Fruit fly (Drosophila melanogaster): ENCODE results near the gene Vps16B.

Gene Vps16B

dm6 chr3R:29773833-29774324, 42.4 kb downstream of the Vps16B start (continued):
- TF ChIP-seq corto (GFP tag; optimal IDR thresholded peaks at IDR 0.05) (no peak), CG12155 (GFP tag; optimal IDR thresholded peaks at IDR 0.05) (peak; percentile 88), vfl (GFP tag; optimal IDR thresholded peaks at IDR 0.05) (peak; percentile 64), Vsx1 (GFP tag; optimal IDR thresholded peaks at IDR 0.05) (no peak), CrebB (tag; optimal IDR thresholded peaks at IDR 0.05) (peak; percentile 70), BtbVII (GFP tag; optimal IDR thresholded peaks at IDR 0.05) (peak; percentile 33), ewg (GFP tag; optimal IDR thresholded peaks at IDR 0.05) (peak; percentile 33), CG3163 (GFP tag; optimal IDR thresholded peaks at IDR 0.05) (peak; percentile 57), Oli (tag; optimal IDR thresholded peaks at IDR 0.05) (peak; percentile 76), CG6683 (GFP tag; optimal IDR thresholded peaks at IDR 0.05) (peak; percentile 22), CG7372 (GFP tag; IDR thresholded peaks at IDR 0.05) (peak; percentile 73), CG14050 (GFP tag; IDR thresholded peaks at IDR 0.05) (peak; percentile 63; the same call in 2 of the 3 replicates), CG32772 (GFP tag; IDR thresholded peaks at IDR 0.05) (peak; percentile 57), CG9437 (GFP tag; optimal IDR thresholded peaks at IDR 0.05) (peak; percentile 53), kah (GFP tag; optimal IDR thresholded peaks at IDR 0.05) (no peak), CG2199 (GFP tag; IDR thresholded peaks at IDR 0.05) (no peak), CG6654 (GFP tag; optimal IDR thresholded peaks at IDR 0.05) (peak; percentile 39), Dek (tag; optimal IDR thresholded peaks at IDR 0.05) (peak; percentile 71), CG31388 (GFP tag; optimal IDR thresholded peaks at IDR 0.05) (no peak), CG6689 (GFP tag; IDR thresholded peaks at IDR 0.05) (peak; percentile 58), CG4404 (GFP tag; IDR thresholded peaks at IDR 0.05) (peak; percentile 74), phol (tag; optimal IDR thresholded peaks at IDR 0.05) (peak; percentile 67), gfzf (GFP tag; optimal IDR thresholded peaks at IDR 0.05) (no peak), salm (tag; optimal IDR thresholded peaks at IDR 0.05) (no peak), schlank (tag; optimal IDR thresholded peaks at IDR 0.05) (peak; percentile 48), CG32532 (GFP tag; IDR thresholded peaks at IDR 0.05) (peak; percentile 82), CG13296 (GFP tag; optimal IDR thresholded peaks at IDR 0.05) (peak; percentile 27), CG6813 (GFP tag; optimal IDR thresholded peaks at IDR 0.05) (peak; percentile 63), Lhr (GFP tag; optimal IDR thresholded peaks at IDR 0.05) (no peak), MTF-1 (GFP tag; optimal IDR thresholded peaks at IDR 0.05; ENCODE audit: borderline replicate concordance) (no peak), wek (GFP tag; optimal IDR thresholded peaks at IDR 0.05) (peak; percentile 0), CG7839 (tag; optimal IDR thresholded peaks at IDR 0.05) (peak; percentile 85), NK7.1 (GFP tag; optimal IDR thresholded peaks at IDR 0.05) (peak; percentile 68), CG17912 (GFP tag; optimal IDR thresholded peaks at IDR 0.05) (no peak), Usf (GFP tag; optimal IDR thresholded peaks at IDR 0.05) (peak; percentile 56), Ada2b (GFP tag; IDR thresholded peaks at IDR 0.05) (peak; percentile 72), sqz (GFP tag; optimal IDR thresholded peaks at IDR 0.05) (no peak), ssp (GFP tag; IDR thresholded peaks at IDR 0.05) (peak; percentile 59), CG10267 (tag; optimal IDR thresholded peaks at IDR 0.05) (no peak), Camta (GFP tag; optimal IDR thresholded peaks at IDR 0.05) (peak; percentile 45), CG11398 (GFP tag; optimal IDR thresholded peaks at IDR 0.05) (peak; percentile 68), CG1233 (GFP tag; optimal IDR thresholded peaks at IDR 0.05) (peak; percentile 69), hth (optimal IDR thresholded peaks at IDR 0.05) (no peak), gcm2 (GFP tag; optimal IDR thresholded peaks at IDR 0.05) (peak; percentile 33), CG9797 (GFP tag; optimal IDR thresholded peaks at IDR 0.05) (no peak), Ptx1 (GFP tag; IDR thresholded peaks at IDR 0.05) (peak; percentile 78), Xbp1 (GFP tag; optimal IDR thresholded peaks at IDR 0.05) (peak; percentile 72), gcm (GFP tag; optimal IDR thresholded peaks at IDR 0.05) (no peak), eve (GFP tag; optimal IDR thresholded peaks at IDR 0.05) (peak in 1 of 2 experiments; percentile 96), CG7271 (tag; optimal IDR thresholded peaks at IDR 0.05) (no peak), C15 (GFP tag; IDR thresholded peaks at IDR 0.05) (0 out of 3 replicates have a peak, but pooled peaks have one; percentile 18)

Measured in whole organism, embryonic.